Fruit fly (Drosophila melanogaster) whole organism, pupa: ENCODE results near the gene smp-30.
A peak's percentile ranks its signal among the peaks of the same experiment; 100 is the strongest.

ENCODE experiments used
- CG10348 ChIP-seq: fragments of 200-800 bp; sonication (Bioruptor generic); IDR thresholded peaks from 2 replicates; pipeline ENCODE4 v1.3.6; 2022; ENCODE audit warnings: missing biosample characterization, missing genetic modification characterization
- CG15710 ChIP-seq: fragments of 200-800 bp; sonication (Bioruptor generic); optimal IDR thresholded peaks from 2 replicates; lab custom pipeline; 2018; ENCODE audit warnings: missing biosample characterization, mild to moderate bottlenecking, missing genetic modification characterization, moderate library complexity
- CG17806 ChIP-seq: fragments of 200-800 bp; sonication (Bioruptor generic); optimal IDR thresholded peaks from 2 replicates; lab custom pipeline; 2018; ENCODE audit warnings: missing biosample characterization, mild to moderate bottlenecking, missing genetic modification characterization, moderate library complexity
- EcR ChIP-seq: fragments of 200-800 bp; sonication (Bioruptor generic); optimal IDR thresholded peaks from 3 replicates; lab custom pipeline; 2019; ENCODE audit warnings: missing biosample characterization, missing genetic modification characterization, mild to moderate bottlenecking, moderate library complexity, missing genetic modification reagents
- gl ChIP-seq: fragments of 200-800 bp; sonication (Bioruptor generic); optimal IDR thresholded peaks from 2 replicates; lab custom pipeline; 2018; ENCODE audit warnings: missing biosample characterization, mild to moderate bottlenecking, missing genetic modification characterization
- rn ChIP-seq: fragments of 200-800 bp; sonication (Bioruptor generic); IDR thresholded peaks from 2 replicates; pipeline ENCODE4 v1.3.6; 2022; ENCODE audit warnings: missing biosample characterization, missing genetic modification characterization

DNA sequence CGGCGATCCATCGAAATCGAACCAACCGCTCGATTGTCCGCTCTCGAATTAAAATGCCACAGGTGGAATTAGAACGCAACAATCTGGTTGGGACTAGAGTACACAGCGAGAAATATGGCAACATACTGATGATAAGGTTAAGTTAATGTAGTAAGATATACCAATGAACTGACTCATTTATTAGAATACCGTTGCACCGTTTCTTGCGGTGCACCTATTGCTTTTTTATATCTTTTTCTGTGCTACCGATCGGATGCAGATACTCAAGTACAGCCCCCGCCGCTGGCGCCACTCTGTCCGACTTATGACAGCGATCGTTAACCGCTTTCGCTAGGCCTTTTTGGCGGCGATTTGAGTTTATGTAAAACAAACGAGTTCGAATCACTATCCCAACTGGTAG is 30.9 kb downstream of the smp-30 start:
- no peak for TF ChIP-seq CG17806 (tag; lab: Kevin White, UChicago)
- TF ChIP-seq rn (GFP tag; lab: Robert Waterston, UW), result peak; percentile 31; the same call in 1 of the 2 replicates
- TF ChIP-seq gl (tag; lab: Kevin White, UChicago), result no peak
- TF ChIP-seq CG10348 (GFP tag; lab: Robert Waterston, UW), result peak; percentile 62
- TF ChIP-seq CG15710, result no peak
- no peak for TF ChIP-seq EcR (GFP tag; lab: Kevin White, UChicago)
